Worm (Caenorhabditis elegans): Measurements from ENCODE around the gene gst-7.
A peak's percentile ranks its signal among the peaks of the same experiment; 100 is the strongest.
"Not testable (repeated sequence)": the region's sequence is repeated elsewhere in the genome, so short reads cannot be mapped to it uniquely, and the experiment has no call there.

The gst-7 gene

ce11 chrII:4891012-4891775 lies 9.3 kb downstream of the gst-7 start, which contains the start of gene gst-9 (continued):
- TF ChIP-seq dmd-9 (GFP tag; IDR thresholded peaks at IDR 0.05) (no peak), ama-1 (optimal IDR thresholded peaks at IDR 0.05) (peak; percentile 69), T26A8.4 (GFP tag; IDR thresholded peaks at IDR 0.05) (peak; percentile 48; the same call in 1 of the 2 replicates), lim-7 (GFP tag; IDR thresholded peaks at IDR 0.05) (no peak), mxl-2 (GFP tag; conservative IDR thresholded peaks at IDR 0.05) (0 out of 2 replicates have a peak, but pooled peaks have one; percentile 28), hlh-30 (tag; optimal IDR thresholded peaks at IDR 0.05; ENCODE audit: insufficient read depth) (peak; percentile 10), dve-1 (tag; optimal IDR thresholded peaks at IDR 0.05; ENCODE audit: insufficient read depth) (peak; percentile 86)

ce11 chrII:4892594-4892993 lies 10.7 kb downstream of the gst-7 start, which contains the start of gene msp-33:
msp-33 (minus strand) TSS chrII:4892694.
- TF ChIP-seq ctbp-1 (GFP tag; IDR thresholded peaks at IDR 0.05), result no peak
- TF ChIP-seq aha-1 (tag), result peak; percentile 1
- no peak for TF ChIP-seq lin-1 (GFP tag; IDR thresholded peaks at IDR 0.05)

- TF ChIP-seq nhr-76 (tag; optimal IDR thresholded peaks at IDR 0.05); mdt-29 (GFP tag; IDR thresholded peaks at IDR 0.05); nhr-25 (tag; optimal IDR thresholded peaks at IDR 0.05; ENCODE audit: borderline replicate concordance, insufficient read depth): not testable (repeated sequence)
Measured at ce11 chrII:4898529-4898928, 16.7 kb downstream of the gst-7 start, which contains the start of gene msp-32. msp-32 (plus strand) TSS chrII:4898829.

ce11 chrII:4902035-4902434 lies 20.2 kb downstream of the gst-7 start, which contains the start of gene R05F9.9:
R05F9.9 (minus strand) TSS chrII:4902100.
- TF ChIP-seq T26A8.4 (GFP tag; IDR thresholded peaks at IDR 0.05) (0 out of 2 replicates have a peak, but pooled peaks have one; percentile 13), lin-1 (GFP tag; IDR thresholded peaks at IDR 0.05) (no peak), T20F7.1 (GFP tag; optimal IDR thresholded peaks at IDR 0.05) (peak; percentile 66), ceh-28 (tag; optimal IDR thresholded peaks at IDR 0.05) (no peak), daf-19 (GFP tag; conservative IDR thresholded peaks at IDR 0.05) (0 out of 2 replicates have a peak, but pooled peaks have one; percentile 33), mep-1 (tag; optimal IDR thresholded peaks at IDR 0.05) (peak; percentile 70), rbr-2 (tag; optimal IDR thresholded peaks at IDR 0.05) (peak; percentile 27), hlh-11 (tag; optimal IDR thresholded peaks at IDR 0.05) (peak; percentile 5), dpl-1 (GFP tag; optimal IDR thresholded peaks at IDR 0.05) (peak; percentile 54), aha-1 (tag) (peak; percentile 49), ama-1 (optimal IDR thresholded peaks at IDR 0.05) (peak; percentile 62), lin-38 (GFP tag; IDR thresholded peaks at IDR 0.05) (peak; percentile 77), tag-97 (GFP tag; IDR thresholded peaks at IDR 0.05) (no peak), cey-2 (tag; optimal IDR thresholded peaks at IDR 0.05; ENCODE audit: borderline replicate concordance, insufficient read depth) (no peak), nhr-48 (tag; optimal IDR thresholded peaks at IDR 0.05) (peak; percentile 1), F49E8.2 (tag; optimal IDR thresholded peaks at IDR 0.05; ENCODE audit: borderline replicate concordance) (peak; percentile 0), ceh-20 (GFP tag; IDR thresholded peaks at IDR 0.05) (no peak), dmd-8 (GFP tag; IDR thresholded peaks at IDR 0.05) (no peak), daf-16 (GFP tag; optimal IDR thresholded peaks at IDR 0.05) (no peak), daf-16 (tag; optimal IDR thresholded peaks at IDR 0.05) (peak; percentile 29), F44E2.7 (GFP tag; IDR thresholded peaks at IDR 0.05) (no peak), nhr-102 (tag; optimal IDR thresholded peaks at IDR 0.05) (peak; percentile 16), arid-1 (GFP tag; conservative IDR thresholded peaks at IDR 0.05) (0 out of 2 replicates have a peak, but pooled peaks have one; percentile 10), mes-2 (tag; optimal IDR thresholded peaks at IDR 0.05; ENCODE audit: poor library complexity, severe bottlenecking) (peak; percentile 68), pha-4 (GFP tag; IDR thresholded peaks at IDR 0.05) (peak; percentile 22; the same call in 1 of the 2 replicates), pha-4 (tag; optimal IDR thresholded peaks at IDR 0.05) (no peak), spr-1 (tag; optimal IDR thresholded peaks at IDR 0.05) (peak; percentile 28), hlh-30 (tag; optimal IDR thresholded peaks at IDR 0.05; ENCODE audit: insufficient read depth) (peak; percentile 43), dve-1 (tag; optimal IDR thresholded peaks at IDR 0.05; ENCODE audit: insufficient read depth) (peak; percentile 58), lsy-2 (tag; optimal IDR thresholded peaks at IDR 0.05) (peak in 1 of 2 experiments; percentile 75), daf-12 (tag; optimal IDR thresholded peaks at IDR 0.05) (no peak), lin-13 (GFP tag; optimal IDR thresholded peaks at IDR 0.05) (peak; percentile 46)

Data from whole organism, L4 larva.